Fruit fly (Drosophila melanogaster) whole organism, embryonic: ENCODE measurements around the gene CG9643.
A peak's percentile ranks its signal among the peaks of the same experiment; 100 is the strongest.

Experiments used
- Abd-B ChIP-seq: fragments of 200-800 bp; sonication (Bioruptor generic); optimal IDR thresholded peaks from 2 replicates; lab custom pipeline; 2018; ENCODE audit warnings: missing biosample characterization, mild to moderate bottlenecking, missing genetic modification characterization, moderate library complexity
- Aef1 ChIP-seq: fragments of 200-800 bp; sonication (Bioruptor generic); IDR thresholded peaks from 3 replicates; pipeline ENCODE4 v1.3.6; 2022; ENCODE audit warnings: missing biosample characterization, missing genetic modification characterization
- Antp ChIP-seq: fragments of 200-800 bp; sonication (Bioruptor generic); optimal IDR thresholded peaks from 3 replicates; lab custom pipeline; 2016; ENCODE audit warnings: missing biosample characterization, missing genetic modification characterization
- Atf3 ChIP-seq: fragments of 200-800 bp; sonication (Bioruptor generic); optimal IDR thresholded peaks from 3 replicates; lab custom pipeline; 2016; ENCODE audit warnings: missing biosample characterization, missing genetic modification characterization
- B-H2 ChIP-seq: fragments of 200-800 bp; sonication (Bioruptor generic); optimal IDR thresholded peaks from 2 replicates; lab custom pipeline; 2018; ENCODE audit warnings: missing biosample characterization, mild to moderate bottlenecking, missing genetic modification characterization
- CG10462 ChIP-seq: fragments of 200-800 bp; sonication (Bioruptor generic); optimal IDR thresholded peaks from 2 replicates; lab custom pipeline; 2016; ENCODE audit warnings: missing biosample characterization, missing genetic modification characterization
- CG11398 ChIP-seq: fragments of 200-800 bp; sonication (Bioruptor generic); optimal IDR thresholded peaks from 2 replicates; lab custom pipeline; 2016; ENCODE audit warnings: missing biosample characterization, missing genetic modification characterization
- CG12299 ChIP-seq: fragments of 200-800 bp; sonication (Bioruptor generic); optimal IDR thresholded peaks from 2 replicates; lab custom pipeline; 2018; ENCODE audit warnings: missing biosample characterization, mild to moderate bottlenecking, missing genetic modification characterization
- CG12744 ChIP-seq: fragments of 200-800 bp; sonication (Bioruptor generic); optimal IDR thresholded peaks from 2 replicates; lab custom pipeline; 2016; ENCODE audit warnings: missing biosample characterization, missing genetic modification characterization
- CG12942 ChIP-seq: fragments of 200-800 bp; sonication (Bioruptor generic); optimal IDR thresholded peaks from 3 replicates; lab custom pipeline; 2016; ENCODE audit warnings: missing biosample characterization, missing genetic modification characterization
- CG13775 ChIP-seq: fragments of 200-800 bp; sonication (Bioruptor generic); optimal IDR thresholded peaks from 3 replicates; lab custom pipeline; 2017; ENCODE audit warnings: missing biosample characterization, mild to moderate bottlenecking, missing genetic modification characterization
- CG14014 ChIP-seq: fragments of 200-800 bp; sonication (Bioruptor generic); IDR thresholded peaks from 2 replicates; pipeline ENCODE4 v1.3.6; 2022; ENCODE audit warnings: missing biosample characterization, missing genetic modification characterization
- CG1602 ChIP-seq: fragments of 200-800 bp; sonication (Bioruptor generic); optimal IDR thresholded peaks from 3 replicates; lab custom pipeline; 2016; ENCODE audit warnings: missing biosample characterization, missing genetic modification characterization
- CG16779 ChIP-seq: fragments of 200-800 bp; sonication (Bioruptor generic); IDR thresholded peaks from 2 replicates; pipeline ENCODE4 v1.3.6; 2022; ENCODE audit warnings: missing biosample characterization, missing genetic modification characterization
- CG16863 ChIP-seq: fragments of 200-800 bp; sonication (Bioruptor generic); optimal IDR thresholded peaks from 3 replicates; lab custom pipeline; 2016; ENCODE audit warnings: missing biosample characterization, missing genetic modification characterization
- CG17385 ChIP-seq: fragments of 200-800 bp; sonication (Bioruptor generic); optimal IDR thresholded peaks from 3 replicates; lab custom pipeline; 2018; ENCODE audit warnings: missing biosample characterization, mild to moderate bottlenecking, missing genetic modification characterization
- CG17612 ChIP-seq: fragments of 200-800 bp; sonication (Bioruptor generic); IDR thresholded peaks from 2 replicates; pipeline ENCODE4 v1.3.6; 2022; ENCODE audit warnings: missing biosample characterization, missing genetic modification characterization
- CG17802 ChIP-seq: fragments of 200-800 bp; sonication (Bioruptor generic); optimal IDR thresholded peaks from 2 replicates; lab custom pipeline; 2018; ENCODE audit warnings: missing biosample characterization, mild to moderate bottlenecking, missing genetic modification characterization, moderate library complexity
- CG18619 ChIP-seq: fragments of 200-800 bp; sonication (Bioruptor generic); optimal IDR thresholded peaks from 3 replicates; lab custom pipeline; 2017; ENCODE audit warnings: missing biosample characterization, mild to moderate bottlenecking, missing genetic modification characterization
- CG2120 ChIP-seq: fragments of 200-800 bp; sonication (Bioruptor generic); optimal IDR thresholded peaks from 3 replicates; lab custom pipeline; 2016; ENCODE audit warnings: missing biosample characterization, missing genetic modification characterization
- CG31224 ChIP-seq: fragments of 200-800 bp; sonication (Bioruptor generic); IDR thresholded peaks from 2 replicates; pipeline ENCODE4 v1.3.6; 2022; ENCODE audit warnings: missing biosample characterization, missing genetic modification characterization
- CG4854 ChIP-seq: fragments of 200-800 bp; sonication (Bioruptor generic); optimal IDR thresholded peaks from 2 replicates; lab custom pipeline; 2016; ENCODE audit warnings: missing biosample characterization, missing genetic modification characterization, inconsistent platforms
- CG6689 ChIP-seq: fragments of 200-800 bp; sonication (Bioruptor generic); IDR thresholded peaks from 2 replicates; pipeline ENCODE4 v1.3.6; 2022; ENCODE audit warnings: missing biosample characterization, missing genetic modification characterization
- CG6813 ChIP-seq: fragments of 200-800 bp; sonication (Bioruptor generic); optimal IDR thresholded peaks from 2 replicates; lab custom pipeline; 2017; ENCODE audit warnings: missing biosample characterization, missing genetic modification characterization, mild to moderate bottlenecking, moderate library complexity, missing genetic modification reagents
- CG7271 ChIP-seq: fragments of 200-800 bp; sonication (Bioruptor generic); optimal IDR thresholded peaks from 2 replicates; lab custom pipeline; 2018; ENCODE audit warnings: missing biosample characterization, mild to moderate bottlenecking, missing genetic modification characterization, moderate library complexity
- CG8478 ChIP-seq: fragments of >200 bp; optimal IDR thresholded peaks from 2 replicates; lab custom pipeline; 2018
- CG8765 ChIP-seq: fragments of 200-800 bp; sonication (Bioruptor generic); IDR thresholded peaks from 2 replicates; pipeline ENCODE4 v1.3.6; 2022; ENCODE audit warnings: missing biosample characterization, missing genetic modification characterization
- Camta ChIP-seq: fragments of 200-800 bp; sonication (Bioruptor generic); optimal IDR thresholded peaks from 2 replicates; lab custom pipeline; 2016; ENCODE audit warnings: missing biosample characterization, missing genetic modification characterization
- Dad ChIP-seq: fragments of 200-800 bp; sonication (Bioruptor generic); optimal IDR thresholded peaks from 3 replicates; lab custom pipeline; 2016; ENCODE audit warnings: missing biosample characterization, missing genetic modification characterization
- Eip74EF ChIP-seq, 2 experiments: fragments of 200-800 bp in 1 of 2; fragments of >200 bp in 1 of 2; sonication (Bioruptor generic) in 1 of 2; optimal IDR thresholded peaks; 2 replicates each; lab custom pipeline; 2017 to 2019; ENCODE audit warnings: missing biosample characterization in 2 of 2, missing genetic modification characterization in 2 of 2, mild to moderate bottlenecking in 1 of 2, moderate library complexity in 1 of 2
- Fer1 ChIP-seq: fragments of 200-800 bp; sonication (Bioruptor generic); optimal IDR thresholded peaks from 2 replicates; lab custom pipeline; 2017; ENCODE audit warnings: missing biosample characterization, mild to moderate bottlenecking, missing genetic modification characterization
- Hmx ChIP-seq: fragments of 200-800 bp; sonication (Bioruptor generic); optimal IDR thresholded peaks from 2 replicates; lab custom pipeline; 2016; ENCODE audit warnings: missing biosample characterization, missing genetic modification characterization
- Kr ChIP-seq: fragments of 200-800 bp; sonication (Bioruptor generic); optimal IDR thresholded peaks from 2 replicates; lab custom pipeline; 2017; ENCODE audit warnings: missing biosample characterization, mild to moderate bottlenecking, missing genetic modification characterization
- Max ChIP-seq: fragments of 200-800 bp; sonication (Bioruptor generic); optimal IDR thresholded peaks from 2 replicates; lab custom pipeline; 2016; ENCODE audit warnings: missing biosample characterization, mild to moderate bottlenecking, missing genetic modification characterization
- Nf-YC ChIP-seq: fragments of 200-800 bp; optimal IDR thresholded peaks from 3 replicates; lab custom pipeline; 2019; ENCODE audit warnings: missing biosample characterization, mild to moderate bottlenecking, missing genetic modification characterization, moderate library complexity
- Sry-δ ChIP-seq: fragments of 200-800 bp; sonication (Bioruptor generic); optimal IDR thresholded peaks from 2 replicates; lab custom pipeline; 2016; ENCODE audit warnings: missing biosample characterization, missing genetic modification characterization
- Usf ChIP-seq: fragments of 200-800 bp; sonication (Bioruptor generic); optimal IDR thresholded peaks from 2 replicates; lab custom pipeline; 2017; ENCODE audit warnings: missing genotype, missing biosample characterization, missing genetic modification characterization
- ara ChIP-seq: fragments of 200-800 bp; sonication (Bioruptor generic); IDR thresholded peaks from 2 replicates; pipeline ENCODE4 v1.3.6; 2022; ENCODE audit warnings: missing biosample characterization, missing genetic modification characterization
- emc ChIP-seq: fragments of 200-800 bp; sonication (Bioruptor generic); optimal IDR thresholded peaks from 2 replicates; lab custom pipeline; 2016; ENCODE audit warnings: missing biosample characterization, missing genetic modification characterization
- en ChIP-seq: fragments of 200-800 bp; sonication (Bioruptor generic); optimal IDR thresholded peaks from 2 replicates; lab custom pipeline; 2016; ENCODE audit warnings: missing biosample characterization, missing genetic modification characterization
- fru ChIP-seq: fragments of >200 bp; optimal IDR thresholded peaks from 2 replicates; lab custom pipeline; 2017
- insv ChIP-seq, 2 experiments: fragments of 200-800 bp; sonication (Bioruptor generic); optimal IDR thresholded peaks; 3 replicates each; lab custom pipeline; 2016 to 2018; ENCODE audit warnings: missing biosample characterization in 2 of 2, missing genetic modification characterization in 2 of 2
- org-1 ChIP-seq: fragments of 200-800 bp; sonication (Bioruptor generic); optimal IDR thresholded peaks from 2 replicates; lab custom pipeline; 2017; ENCODE audit warnings: missing biosample characterization, missing genetic modification characterization
- psq ChIP-seq: fragments of 200-800 bp; sonication (Bioruptor generic); optimal IDR thresholded peaks from 2 replicates; lab custom pipeline; 2017; ENCODE audit warnings: missing biosample characterization, missing genetic modification characterization
- ro ChIP-seq: fragments of 200-800 bp; sonication (Bioruptor generic); IDR thresholded peaks from 2 replicates; pipeline ENCODE4 v1.3.6; 2022; ENCODE audit warnings: missing biosample characterization, missing genetic modification characterization
- sc ChIP-seq, 3 experiments: fragments of >200 bp in 2 of 3; fragments of 200-800 bp in 1 of 3; sonication (Bioruptor generic) in 1 of 3; optimal IDR thresholded peaks; 2 replicates in 2 of 3; 3 replicates in 1 of 3; lab custom pipeline; 2017; ENCODE audit warnings: mild to moderate bottlenecking in 1 of 3, missing biosample characterization in 1 of 3, missing genetic modification characterization in 1 of 3, missing genetic modification reagents in 1 of 3
- schlank ChIP-seq: fragments of 200-800 bp; sonication (Bioruptor generic); optimal IDR thresholded peaks from 2 replicates; lab custom pipeline; 2018; ENCODE audit warnings: missing biosample characterization, mild to moderate bottlenecking, missing genetic modification characterization
- trh ChIP-seq: fragments of 200-800 bp; sonication (Bioruptor generic); optimal IDR thresholded peaks from 2 replicates; lab custom pipeline; 2016; ENCODE audit warnings: missing biosample characterization, missing genetic modification characterization
- wor ChIP-seq: fragments of 200-800 bp; sonication (Bioruptor generic); IDR thresholded peaks from 2 replicates; pipeline ENCODE4 v1.3.6; 2022; ENCODE audit warnings: missing biosample characterization, missing genetic modification characterization
- z ChIP-seq: fragments of 200-800 bp; sonication (Bioruptor generic); IDR thresholded peaks from 3 replicates; pipeline ENCODE4 v1.3.6; 2022; ENCODE audit warnings: missing biosample characterization, missing genetic modification characterization

The CG9643 gene

dm6 chr2L:2987681-2988381, 8.7 kb upstream of the CG9643 start, which contains the start of the genes Chd1 and Bem46 (continued):
- peak; percentile 51 for TF ChIP-seq schlank
- TF ChIP-seq CG7271 (tag; lab: Kevin White, UChicago) = peak; percentile 47
- TF ChIP-seq ara (GFP tag; lab: Robert Waterston, UW) = peak; percentile 4; the same call in 1 of the 2 replicates
- TF ChIP-seq CG12744 = peak; percentile 63
- TF ChIP-seq insv (GFP tag; optimal IDR thresholded peaks at IDR 0.05; lab: Kevin White, UChicago) = peak in 1 of 2 experiments; percentile 54
- TF ChIP-seq Sry-δ (GFP tag; lab: Kevin White, UChicago) = peak; percentile 54
- peak; percentile 84 for TF ChIP-seq Usf (GFP tag; lab: Kevin White, UChicago)
- TF ChIP-seq trh = peak; percentile 81
- peak; percentile 48 for TF ChIP-seq Dad (GFP tag; lab: Kevin White, UChicago)
- peak; percentile 84 for TF ChIP-seq CG6689
- TF ChIP-seq CG31224 (GFP tag; lab: Robert Waterston, UW) = peak; percentile 54; the same call in 1 of the 2 replicates
- peak; percentile 83 for TF ChIP-seq Nf-YC
- TF ChIP-seq Eip74EF (GFP tag; optimal IDR thresholded peaks at IDR 0.05; lab: Kevin White, UChicago) = no peak
- TF ChIP-seq Max (GFP tag; lab: Kevin White, UChicago) = peak; percentile 70
- TF ChIP-seq CG11398 (GFP tag; lab: Kevin White, UChicago) = no peak
- TF ChIP-seq CG1602 (GFP tag; lab: Kevin White, UChicago) = peak; percentile 88
- no peak for TF ChIP-seq sc (optimal IDR thresholded peaks at IDR 0.05; lab: Kevin White, UChicago)
- TF ChIP-seq sc (GFP tag; optimal IDR thresholded peaks at IDR 0.05; lab: Kevin White, UChicago) = no peak
- peak; percentile 76 for TF ChIP-seq CG17385
- TF ChIP-seq emc (GFP tag; lab: Kevin White, UChicago) = peak; percentile 51
- TF ChIP-seq Camta (GFP tag; lab: Kevin White, UChicago) = peak; percentile 23
- peak; percentile 72 for TF ChIP-seq Fer1 (GFP tag; lab: Kevin White, UChicago)
- peak; percentile 64 for TF ChIP-seq org-1 (GFP tag; lab: Kevin White, UChicago)
- TF ChIP-seq CG17612 (GFP tag; lab: Robert Waterston, UW) = peak; percentile 77
- peak; percentile 90 for TF ChIP-seq CG2120 (GFP tag; lab: Kevin White, UChicago)
- peak; percentile 71 for TF ChIP-seq wor
- no peak for TF ChIP-seq CG8478 (lab: Kevin White, UChicago)
- peak; percentile 50 for TF ChIP-seq CG17802
- TF ChIP-seq CG13775 (GFP tag; lab: Kevin White, UChicago) = peak; percentile 92
- peak; percentile 61 for TF ChIP-seq Atf3 (GFP tag; lab: Kevin White, UChicago)
- no peak for TF ChIP-seq z (GFP tag; lab: Robert Waterston, UW)
- peak; percentile 64 for TF ChIP-seq CG4854 (GFP tag; lab: Kevin White, UChicago)
- peak; percentile 60 for TF ChIP-seq CG6813
- no peak for TF ChIP-seq Kr (GFP tag; lab: Kevin White, UChicago)
- TF ChIP-seq Antp (GFP tag; lab: Kevin White, UChicago) = peak; percentile 80
- peak; percentile 69 for TF ChIP-seq CG12299 (tag; lab: Kevin White, UChicago)
- TF ChIP-seq CG16863 (GFP tag; lab: Kevin White, UChicago) = peak; percentile 50
- peak; percentile 92 for TF ChIP-seq Abd-B (GFP tag; lab: Kevin White, UChicago)
- 0 out of 2 replicates have a peak, but pooled peaks have one; percentile 6 for TF ChIP-seq CG16779
- peak; percentile 66 for TF ChIP-seq CG8765 (GFP tag; lab: Robert Waterston, UW)
- peak; percentile 90 for TF ChIP-seq Aef1
- TF ChIP-seq ro (GFP tag; lab: Robert Waterston, UW) = peak; percentile 74
- no peak for TF ChIP-seq fru (lab: Kevin White, UChicago)
- TF ChIP-seq Hmx (GFP tag; lab: Kevin White, UChicago) = no peak
- peak; percentile 88 for TF ChIP-seq CG18619
- TF ChIP-seq CG10462 (GFP tag; lab: Kevin White, UChicago) = peak; percentile 72
- peak; percentile 89 for TF ChIP-seq B-H2 (GFP tag; lab: Kevin White, UChicago)
- peak; percentile 84 for TF ChIP-seq CG14014 (GFP tag; lab: Robert Waterston, UW)
- no peak for TF ChIP-seq en (GFP tag; lab: Kevin White, UChicago)
- peak; percentile 61 for TF ChIP-seq psq (GFP tag; lab: Kevin White, UChicago)
- peak; percentile 88 for TF ChIP-seq CG12942 (GFP tag; lab: Kevin White, UChicago)
